Fruit fly (Drosophila melanogaster) whole organism, embryonic: ENCODE measurements around the gene Best2.

Source experiments
- ATbp ChIP-seq: fragments of 200-800 bp; sonication (Bioruptor generic); optimal IDR thresholded peaks from 2 replicates; lab custom pipeline; 2017; ENCODE audit warnings: missing biosample characterization, mild to moderate bottlenecking, missing genetic modification characterization, missing genetic modification reagents
- BEAF-32 ChIP-seq: fragments of 200-800 bp; sonication (Bioruptor generic); optimal IDR thresholded peaks from 3 replicates; lab custom pipeline; 2017; ENCODE audit warnings: missing biosample characterization, missing genetic modification characterization, mild to moderate bottlenecking, moderate library complexity, missing genetic modification reagents
- CG1233 ChIP-seq: fragments of 200-800 bp; sonication (Bioruptor generic); optimal IDR thresholded peaks from 4 replicates; lab custom pipeline; 2018; ENCODE audit warnings: missing biosample characterization, mild to moderate bottlenecking, missing genetic modification characterization
- CG13287 ChIP-seq: fragments of 200-800 bp; sonication (Bioruptor generic); IDR thresholded peaks from 2 replicates; pipeline ENCODE4 v1.3.6; 2022; ENCODE audit warnings: missing biosample characterization, missing genetic modification characterization; ENCODE audit not compliant: partially characterized antibody
- CG14965 ChIP-seq: fragments of 200-800 bp; sonication (Bioruptor generic); optimal IDR thresholded peaks from 2 replicates; lab custom pipeline; 2016; ENCODE audit warnings: missing biosample characterization, missing genetic modification characterization, borderline replicate concordance
- CG1647 ChIP-seq: fragments of 200-800 bp; sonication (Bioruptor generic); optimal IDR thresholded peaks from 3 replicates; lab custom pipeline; 2016; ENCODE audit warnings: missing biosample characterization, missing genetic modification characterization
- CG17186 ChIP-seq: fragments of 200-800 bp; sonication (Bioruptor generic); optimal IDR thresholded peaks from 3 replicates; lab custom pipeline; 2017; ENCODE audit warnings: missing biosample characterization, missing genetic modification reagents, missing genetic modification characterization
- CG17359 ChIP-seq: fragments of 200-800 bp; sonication (Bioruptor generic); optimal IDR thresholded peaks from 3 replicates; lab custom pipeline; 2018; ENCODE audit warnings: missing biosample characterization, mild to moderate bottlenecking, missing genetic modification characterization, moderate library complexity
- CG18619 ChIP-seq: fragments of 200-800 bp; sonication (Bioruptor generic); optimal IDR thresholded peaks from 3 replicates; lab custom pipeline; 2017; ENCODE audit warnings: missing biosample characterization, mild to moderate bottlenecking, missing genetic modification characterization
- CG2875 ChIP-seq: fragments of 200-800 bp; sonication (Bioruptor generic); optimal IDR thresholded peaks from 2 replicates; lab custom pipeline; 2017; ENCODE audit warnings: missing biosample characterization, mild to moderate bottlenecking, missing genetic modification characterization, missing genetic modification reagents
- CG2889 ChIP-seq: fragments of 200-800 bp; sonication (Bioruptor generic); IDR thresholded peaks from 3 replicates; pipeline ENCODE4 v1.3.6; 2022; ENCODE audit warnings: missing biosample characterization, missing genetic modification characterization
- CG3065 ChIP-seq: fragments of 200-800 bp; sonication (Bioruptor generic); optimal IDR thresholded peaks from 2 replicates; lab custom pipeline; 2016; ENCODE audit warnings: missing biosample characterization, missing genetic modification characterization
- CG6175 ChIP-seq: fragments of 200-800 bp; sonication (Bioruptor generic); IDR thresholded peaks from 3 replicates; pipeline ENCODE4 v1.3.6; 2022; ENCODE audit warnings: missing biosample characterization, missing genetic modification characterization
- D ChIP-seq, 2 experiments: fragments of 200-800 bp in 1 of 2; fragments of >200 bp in 1 of 2; sonication (Bioruptor generic) in 1 of 2; optimal IDR thresholded peaks; 2 replicates in 1 of 2; 3 replicates in 1 of 2; lab custom pipeline; 2017; ENCODE audit warnings: mild to moderate bottlenecking in 1 of 2, missing biosample characterization in 1 of 2, missing genetic modification characterization in 1 of 2, missing genetic modification reagents in 1 of 2
- Deaf1 ChIP-seq: fragments of 200-800 bp; optimal IDR thresholded peaks from 3 replicates; lab custom pipeline; 2019; ENCODE audit warnings: missing biosample characterization, mild to moderate bottlenecking, missing genetic modification characterization, moderate library complexity
- Dp ChIP-seq: fragments of 200-800 bp; sonication (Bioruptor generic); optimal IDR thresholded peaks from 2 replicates; lab custom pipeline; 2018; ENCODE audit warnings: missing biosample characterization, mild to moderate bottlenecking, missing genetic modification characterization, moderate library complexity
- Ets97D ChIP-seq: fragments of 200-800 bp; sonication (Bioruptor generic); optimal IDR thresholded peaks from 3 replicates; lab custom pipeline; 2016; ENCODE audit warnings: missing biosample characterization, missing genetic modification characterization
- Gsc ChIP-seq: fragments of 200-800 bp; sonication (Bioruptor generic); IDR thresholded peaks from 2 replicates; pipeline ENCODE4 v1.3.6; 2022; ENCODE audit warnings: missing biosample characterization, missing genetic modification characterization
- HLH4C ChIP-seq: fragments of 200-800 bp; sonication (Bioruptor generic); IDR thresholded peaks from 3 replicates; pipeline ENCODE4 v1.3.6; 2022; ENCODE audit warnings: missing biosample characterization, missing genetic modification characterization; ENCODE audit not compliant: partially characterized antibody
- MBD-R2 ChIP-seq: fragments of 200-800 bp; sonication (Bioruptor generic); IDR thresholded peaks from 2 replicates; pipeline ENCODE4 v1.3.6; 2022; ENCODE audit warnings: missing biosample characterization, missing genetic modification characterization
- Neu2 ChIP-seq: fragments of 200-800 bp; sonication (Bioruptor generic); optimal IDR thresholded peaks from 3 replicates; lab custom pipeline; 2016; ENCODE audit warnings: missing biosample characterization, missing genetic modification characterization, borderline replicate concordance
- Pdp1 ChIP-seq, 2 experiments: fragments of 200-800 bp; sonication (Bioruptor generic); optimal IDR thresholded peaks; 3 replicates each; lab custom pipeline; 2016; ENCODE audit warnings: missing biosample characterization in 2 of 2, missing genetic modification characterization in 2 of 2, mild to moderate bottlenecking in 1 of 2, moderate library complexity in 1 of 2
- Six4 ChIP-seq: fragments of 200-800 bp; sonication (Bioruptor generic); optimal IDR thresholded peaks from 2 replicates; lab custom pipeline; 2016; ENCODE audit warnings: missing biosample characterization, missing genetic modification characterization
- Sry-β ChIP-seq: fragments of 200-800 bp; sonication (Bioruptor generic); optimal IDR thresholded peaks from 2 replicates; lab custom pipeline; 2018; ENCODE audit warnings: missing biosample characterization, mild to moderate bottlenecking, missing genetic modification characterization, moderate library complexity
- Ssrp ChIP-seq: fragments of 200-800 bp; sonication (Bioruptor generic); optimal IDR thresholded peaks from 2 replicates; lab custom pipeline; 2018; ENCODE audit warnings: missing biosample characterization, mild to moderate bottlenecking, missing genetic modification characterization, moderate library complexity
- Stat92E ChIP-seq, 3 experiments: fragments of >200 bp in 2 of 3; fragments of 200-800 bp in 1 of 3; sonication (Bioruptor generic) in 1 of 3; optimal IDR thresholded peaks; 2 replicates each; lab custom pipeline; 2017 to 2019; ENCODE audit warnings: missing biosample characterization in 3 of 3, missing genetic modification characterization in 3 of 3, mild to moderate bottlenecking in 1 of 3, moderate library complexity in 1 of 3
- ara ChIP-seq: fragments of 200-800 bp; sonication (Bioruptor generic); IDR thresholded peaks from 2 replicates; pipeline ENCODE4 v1.3.6; 2022; ENCODE audit warnings: missing biosample characterization, missing genetic modification characterization
- ase ChIP-seq: fragments of 200-800 bp; sonication (Bioruptor generic); IDR thresholded peaks from 3 replicates; pipeline ENCODE4 v1.3.6; 2022; ENCODE audit warnings: missing biosample characterization, missing genetic modification characterization
- dpn ChIP-seq, 2 experiments: fragments of 200-800 bp; sonication (Bioruptor generic); optimal IDR thresholded peaks; 3 replicates each; lab custom pipeline; 2016; ENCODE audit warnings: missing biosample characterization in 2 of 2, missing genetic modification characterization in 2 of 2
- fd64A ChIP-seq: fragments of 200-800 bp; sonication (Bioruptor generic); optimal IDR thresholded peaks from 3 replicates; lab custom pipeline; 2018; ENCODE audit warnings: missing biosample characterization, mild to moderate bottlenecking, missing genetic modification characterization
- gsb-n ChIP-seq: fragments of 200-800 bp; sonication (Bioruptor generic); optimal IDR thresholded peaks from 3 replicates; lab custom pipeline; 2018; ENCODE audit warnings: missing biosample characterization, mild to moderate bottlenecking, missing genetic modification characterization
- gt ChIP-seq: fragments of 200-800 bp; sonication (Bioruptor generic); IDR thresholded peaks from 2 replicates; pipeline ENCODE4 v1.3.6; 2022; ENCODE audit warnings: missing biosample characterization, missing genetic modification characterization
- hkb ChIP-seq, 2 experiments: fragments of 200-800 bp in 1 of 2; fragments of >200 bp in 1 of 2; sonication (Bioruptor generic) in 1 of 2; IDR thresholded peaks in 1 of 2; optimal IDR thresholded peaks in 1 of 2; 2 replicates each; pipeline versions ENCODE4 v1.3.6 to Lab custom; 2017 to 2022; ENCODE audit warnings: missing biosample characterization in 1 of 2, missing genetic modification characterization in 1 of 2
- nom ChIP-seq: fragments of 200-800 bp; sonication (Bioruptor generic); optimal IDR thresholded peaks from 2 replicates; lab custom pipeline; 2017; ENCODE audit warnings: missing biosample characterization, missing genetic modification characterization, mild to moderate bottlenecking, moderate library complexity, missing genetic modification reagents
- oc ChIP-seq: fragments of 200-800 bp; sonication (Bioruptor generic); optimal IDR thresholded peaks from 2 replicates; lab custom pipeline; 2018; ENCODE audit warnings: missing biosample characterization, mild to moderate bottlenecking, missing genetic modification characterization, moderate library complexity
- otp ChIP-seq: fragments of 200-800 bp; sonication (Bioruptor generic); IDR thresholded peaks from 3 replicates; pipeline ENCODE4, ENCODE4 v1.3.6; 2022; ENCODE audit warnings: missing biosample characterization, missing genetic modification characterization
- phol ChIP-seq: fragments of 200-800 bp; sonication (Bioruptor generic); optimal IDR thresholded peaks from 3 replicates; lab custom pipeline; 2018; ENCODE audit warnings: missing biosample characterization, mild to moderate bottlenecking, missing genetic modification characterization, moderate library complexity
- pnt ChIP-seq: fragments of 200-800 bp; sonication (Bioruptor generic); optimal IDR thresholded peaks from 3 replicates; lab custom pipeline; 2016; ENCODE audit warnings: missing biosample characterization, missing genetic modification characterization
- repo ChIP-seq: fragments of 200-800 bp; sonication (Bioruptor generic); optimal IDR thresholded peaks from 2 replicates; lab custom pipeline; 2016; ENCODE audit warnings: missing biosample characterization, missing genetic modification characterization
- sima ChIP-seq: fragments of 200-800 bp; sonication (Bioruptor generic); optimal IDR thresholded peaks from 2 replicates; lab custom pipeline; 2016; ENCODE audit warnings: missing biosample characterization, missing genetic modification characterization
- slbo ChIP-seq: fragments of 200-800 bp; sonication (Bioruptor generic); IDR thresholded peaks from 2 replicates; pipeline ENCODE4 v1.3.6; 2022; ENCODE audit warnings: missing biosample characterization, missing genetic modification characterization
- tin ChIP-seq: fragments of 200-800 bp; sonication (Bioruptor generic); optimal IDR thresholded peaks from 3 replicates; lab custom pipeline; 2016; ENCODE audit warnings: missing biosample characterization, missing genetic modification characterization
- trem ChIP-seq: fragments of 200-800 bp; optimal IDR thresholded peaks from 3 replicates; lab custom pipeline; 2019; ENCODE audit warnings: missing biosample characterization, mild to moderate bottlenecking, missing genetic modification characterization, moderate library complexity
- ttk ChIP-seq: fragments of 200-800 bp; sonication (Bioruptor generic); IDR thresholded peaks from 2 replicates; pipeline ENCODE4 v2.1.2; 2022; ENCODE audit warnings: missing biosample characterization, missing genetic modification characterization
- unpg ChIP-seq: fragments of 200-800 bp; sonication (Bioruptor generic); optimal IDR thresholded peaks from 3 replicates; lab custom pipeline; 2018; ENCODE audit warnings: missing biosample characterization, mild to moderate bottlenecking, missing genetic modification characterization, moderate library complexity
- zen ChIP-seq: fragments of 200-800 bp; sonication (Bioruptor generic); optimal IDR thresholded peaks from 3 replicates; lab custom pipeline; 2018; ENCODE audit warnings: missing biosample characterization, mild to moderate bottlenecking, missing genetic modification characterization, moderate library complexity

Best2 gene

DNA sequence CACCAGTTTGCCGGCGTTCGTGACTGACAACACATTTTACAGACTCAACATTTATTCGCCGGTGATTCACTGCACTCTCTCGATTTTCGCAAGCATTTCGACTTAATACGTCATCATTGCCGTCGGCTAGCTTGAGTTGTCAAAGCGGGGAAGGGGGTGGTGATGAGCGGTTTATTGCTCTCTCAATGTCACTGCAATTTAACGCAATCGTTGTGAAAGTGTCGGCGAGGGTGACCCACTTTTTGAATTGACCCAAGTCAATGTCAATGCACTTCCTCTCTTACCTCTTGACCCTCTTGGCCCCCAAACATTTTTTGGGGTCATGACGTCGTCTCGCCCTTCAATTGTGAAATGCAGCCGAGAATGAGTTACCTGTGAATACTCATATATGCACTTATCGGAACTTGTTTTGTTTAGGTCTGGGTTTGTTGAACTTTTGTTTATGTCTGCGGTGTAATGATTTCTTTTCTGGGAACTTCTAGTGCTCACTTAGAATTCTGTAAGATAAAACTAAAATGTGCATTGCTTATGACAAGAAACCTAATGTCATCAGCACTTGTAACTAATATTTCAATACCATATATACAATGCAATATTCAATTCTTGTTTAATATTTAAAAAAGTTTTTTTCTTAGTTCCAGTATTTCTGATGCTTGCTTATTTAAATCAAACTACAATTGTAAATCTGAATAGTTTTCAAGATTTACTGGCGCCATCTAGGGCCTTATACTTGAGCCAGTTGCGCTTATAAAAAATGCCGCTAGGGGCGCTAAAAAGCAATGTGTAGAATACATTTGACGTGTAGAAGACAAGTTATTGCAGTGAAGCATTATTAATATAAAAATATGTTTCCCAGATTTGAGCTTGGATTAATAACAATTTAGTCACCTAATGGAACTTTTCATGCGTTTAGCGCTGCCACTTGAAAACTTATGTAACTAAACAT, 7.7 kb upstream of the Best2 start (continued):
- TF ChIP-seq dpn (GFP tag; optimal IDR thresholded peaks at IDR 0.05; lab: Kevin White, UChicago) (peak; percentile 51 to 64), sima (no peak), hkb (optimal IDR thresholded peaks at IDR 0.05; lab: Kevin White, UChicago) (no peak), hkb (GFP tag; IDR thresholded peaks at IDR 0.05; lab: Robert Waterston, UW) (no peak), CG1647 (GFP tag; lab: Kevin White, UChicago) (no peak), CG14965 (GFP tag; lab: Kevin White, UChicago) (no peak), Ets97D (GFP tag; lab: Kevin White, UChicago) (peak; percentile 7), MBD-R2 (no peak), Dp (GFP tag; lab: Kevin White, UChicago) (peak; percentile 15), HLH4C (GFP tag; lab: Robert Waterston, UW) (no peak), Gsc (GFP tag; lab: Robert Waterston, UW) (no peak), ATbp (GFP tag; lab: Kevin White, UChicago) (peak; percentile 9), fd64A (GFP tag; lab: Kevin White, UChicago) (no peak), CG1233 (GFP tag; lab: Kevin White, UChicago) (no peak), ara (no peak), nom (GFP tag; lab: Kevin White, UChicago) (no peak), Pdp1 (GFP tag; optimal IDR thresholded peaks at IDR 0.05; lab: Kevin White, UChicago) (peak; percentile 43 to 70), CG18619 (GFP tag; lab: Kevin White, UChicago) (no peak), CG13287 (peak; percentile 49; the same call in 1 of the 2 replicates), unpg (GFP tag; lab: Kevin White, UChicago) (peak; percentile 41), Six4 (GFP tag; lab: Kevin White, UChicago) (no peak), Ssrp (tag; lab: Kevin White, UChicago) (peak; percentile 30), CG2889 (GFP tag; lab: Robert Waterston, UW) (no peak), Stat92E (GFP tag; optimal IDR thresholded peaks at IDR 0.05; lab: Kevin White, UChicago) (peak in 1 of 3 experiments; percentile 92), gsb-n (peak; percentile 3), gt (GFP tag; lab: Robert Waterston, UW) (no peak), oc (tag; lab: Kevin White, UChicago) (no peak), ttk (GFP tag; lab: Robert Waterston, UW) (no peak), CG6175 (GFP tag; lab: Robert Waterston, UW) (no peak), CG17359 (tag; lab: Kevin White, UChicago) (peak; percentile 27), pnt (GFP tag; lab: Kevin White, UChicago) (peak; percentile 26), repo (GFP tag; lab: Kevin White, UChicago) (no peak), CG17186 (GFP tag; lab: Kevin White, UChicago) (no peak), CG3065 (GFP tag; lab: Kevin White, UChicago) (no peak), ase (GFP tag; lab: Robert Waterston, UW) (peak; percentile 58; the same call in 2 of the 3 replicates), CG2875 (GFP tag; lab: Kevin White, UChicago) (peak; percentile 29), Sry-β (GFP tag; lab: Kevin White, UChicago) (no peak), Deaf1 (tag; lab: Kevin White, UChicago) (no peak), BEAF-32 (GFP tag; lab: Kevin White, UChicago) (no peak), tin (peak; percentile 42), slbo (GFP tag; lab: Robert Waterston, UW) (peak; percentile 80), Neu2 (no peak), trem (peak; percentile 5), phol (peak; percentile 18), D (optimal IDR thresholded peaks at IDR 0.05; lab: Kevin White, UChicago) (no peak), D (GFP tag; optimal IDR thresholded peaks at IDR 0.05; lab: Kevin White, UChicago) (no peak), otp (no peak), zen (tag; lab: Kevin White, UChicago) (peak; percentile 24)
